Worm (Caenorhabditis elegans): ENCODE data around the gene srw-11.

DNA sequence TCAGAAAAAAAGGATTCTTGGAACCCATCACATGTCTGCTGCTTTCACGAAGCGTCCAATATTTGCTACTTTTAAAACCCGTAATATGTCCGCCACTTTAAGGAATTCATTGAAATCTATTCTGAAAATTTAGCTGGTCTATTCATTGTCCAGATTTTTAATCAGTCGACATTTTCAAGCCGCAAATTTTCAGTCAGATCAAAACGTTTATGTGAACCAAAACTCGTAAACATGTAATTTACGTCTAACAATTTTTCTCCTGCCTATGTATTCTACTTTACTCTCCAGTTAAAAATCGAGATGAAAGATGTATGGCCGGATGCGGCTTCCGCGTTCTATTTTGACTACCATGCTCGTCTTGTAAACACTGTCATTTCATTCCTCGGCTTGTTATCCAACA lies 42.2 kb downstream of the srw-11 start, which contains the start of gene srw-1:
- TF ChIP-seq pros-1 (tag; optimal IDR thresholded peaks at IDR 0.05) (no peak), che-1 (tag; optimal IDR thresholded peaks at IDR 0.05) (no peak), pag-3 (tag; optimal IDR thresholded peaks at IDR 0.05; ENCODE audit: borderline replicate concordance) (no peak), ttx-3 (tag; optimal IDR thresholded peaks at IDR 0.05) (no peak), pqm-1 (tag; optimal IDR thresholded peaks at IDR 0.05) (no peak), ceh-24 (tag; optimal IDR thresholded peaks at IDR 0.05) (no peak), ceh-48 (tag; optimal IDR thresholded peaks at IDR 0.05) (no peak), ceh-22 (tag; optimal IDR thresholded peaks at IDR 0.05) (no peak), ceh-2 (tag; optimal IDR thresholded peaks at IDR 0.05) (no peak), lim-6 (tag; optimal IDR thresholded peaks at IDR 0.05) (no peak), tbx-2 (tag; optimal IDR thresholded peaks at IDR 0.05) (no peak), odd-2 (tag; optimal IDR thresholded peaks at IDR 0.05) (no peak)
